Worm (Caenorhabditis elegans) whole organism, L4 larva: ENCODE results near the gene div-1.
A peak's percentile ranks its signal among the peaks of the same experiment; 100 is the strongest.

Source experiments
- D1046.2 ChIP-seq: fragments of 200-800 bp; sonication (Bioruptor generic); IDR thresholded peaks from 2 replicates; pipeline ENCODE4 v1.3.6; 2022; ENCODE audit warnings: missing genetic modification characterization, missing compliant biosample characterization
- F10B5.3 ChIP-seq: sonication (generic microtip); optimal IDR thresholded peaks from 2 replicates; lab custom pipeline; 2016; ENCODE audit warnings: mild to moderate bottlenecking, missing genetic modification characterization, missing compliant biosample characterization
- Y105C5A.15 ChIP-seq: fragments of 200-800 bp; sonication (Bioruptor generic); IDR thresholded peaks from 2 replicates; pipeline ENCODE4 v1.3.6; 2022; ENCODE audit warnings: missing genetic modification characterization, missing compliant biosample characterization
- Y48G9A.11 ChIP-seq: fragments of 200-800 bp; sonication (Bioruptor generic); IDR thresholded peaks from 2 replicates; pipeline ENCODE4 v1.3.6; 2022; ENCODE audit warnings: missing genetic modification reagents, missing genetic modification characterization, missing compliant biosample characterization
- aha-1 ChIP-seq: fragments of 150-350 bp; peaks from one replicate; lab custom pipeline; 2014; ENCODE audit warnings: missing biosample characterization, missing genetic modification characterization
- ama-1 ChIP-seq: fragments of 150-350 bp; optimal IDR thresholded peaks from 2 replicates; lab custom pipeline; 2014; ENCODE audit warnings: inconsistent platforms, mixed read lengths
- arid-1 ChIP-seq: fragments of 200-800 bp; sonication (Bioruptor generic); conservative IDR thresholded peaks from 2 replicates; pipeline ENCODE4 v1.3.6; 2022; ENCODE audit warnings: missing genetic modification reagents, missing genetic modification characterization, missing compliant biosample characterization
- attf-4 ChIP-seq: sonication (generic microtip); optimal IDR thresholded peaks from 3 replicates; lab custom pipeline; 2017; ENCODE audit warnings: missing biosample characterization, missing genetic modification characterization
- ceh-20 ChIP-seq: fragments of 200-800 bp; sonication (Bioruptor generic); IDR thresholded peaks from 2 replicates; pipeline ENCODE4 v1.3.6; 2022; ENCODE audit warnings: missing genetic modification reagents, missing genetic modification characterization, missing compliant biosample characterization
- ceh-82 ChIP-seq: sonication (generic microtip); optimal IDR thresholded peaks from 2 replicates; lab custom pipeline; 2017; ENCODE audit warnings: missing biosample characterization, missing genetic modification characterization
- ces-1 ChIP-seq: fragments of 150-350 bp; sonication (generic microtip); optimal IDR thresholded peaks from 4 replicates; lab custom pipeline; 2014; ENCODE audit warnings: missing biosample characterization, missing genetic modification reagents, missing genetic modification characterization
- daf-16 ChIP-seq, 3 experiments: sonication (generic microtip); optimal IDR thresholded peaks; 2 replicates each; lab custom pipeline; 2016 to 2017; ENCODE audit warnings: missing genetic modification characterization in 3 of 3, missing genetic modification reagents in 3 of 3, mild to moderate bottlenecking in 2 of 3, missing compliant biosample characterization in 2 of 3, missing biosample characterization in 1 of 3, moderate library complexity in 1 of 3
- dpl-1 ChIP-seq: fragments of 150-350 bp; optimal IDR thresholded peaks from 2 replicates; lab custom pipeline; 2014; ENCODE audit warnings: missing biosample characterization, missing genetic modification reagents, missing genetic modification characterization
- egl-43 ChIP-seq: fragments of 200-800 bp; sonication (Bioruptor generic); IDR thresholded peaks from 2 replicates; pipeline ENCODE4 v1.3.6; 2022; ENCODE audit warnings: missing genetic modification reagents, missing genetic modification characterization, missing compliant biosample characterization
- hif-1 ChIP-seq, 2 experiments: sonication (generic microtip); optimal IDR thresholded peaks; 2 replicates each; lab custom pipeline; 2016 to 2017; ENCODE audit warnings: missing compliant biosample characterization in 2 of 2, missing genetic modification characterization in 2 of 2, missing genetic modification reagents in 2 of 2, missing genotype in 2 of 2, mild to moderate bottlenecking in 1 of 2
- hmg-1.1 ChIP-seq: fragments of 200-800 bp; sonication (Bioruptor generic); IDR thresholded peaks from 2 replicates; pipeline ENCODE4 v1.3.6; 2022; ENCODE audit warnings: missing genetic modification reagents, missing genetic modification characterization, missing compliant biosample characterization
- lin-1 ChIP-seq: fragments of 200-800 bp; sonication (Bioruptor generic); IDR thresholded peaks from 2 replicates; pipeline ENCODE4 v1.3.6; 2022; ENCODE audit warnings: missing genetic modification reagents, missing genetic modification characterization, missing compliant biosample characterization
- lin-13 ChIP-seq: fragments of 150-350 bp; optimal IDR thresholded peaks from 2 replicates; lab custom pipeline; 2014; ENCODE audit warnings: missing biosample characterization, missing genetic modification reagents, missing genetic modification characterization
- lin-15B ChIP-seq: fragments of 150-350 bp; sonication (generic microtip); optimal IDR thresholded peaks from 3 replicates; lab custom pipeline; 2014; ENCODE audit warnings: missing biosample characterization, missing genetic modification characterization
- lin-29 ChIP-seq: fragments of 200-800 bp; sonication (Bioruptor generic); IDR thresholded peaks from 2 replicates; pipeline ENCODE4 v1.3.6; 2022; ENCODE audit warnings: missing genetic modification reagents, missing genetic modification characterization, missing compliant biosample characterization
- lin-39 ChIP-seq: fragments of 150-350 bp; optimal IDR thresholded peaks from 2 replicates; lab custom pipeline; 2014; ENCODE audit warnings: missing biosample characterization, missing genetic modification reagents, missing genetic modification characterization
- lsy-2 ChIP-seq, 2 experiments: fragments of 150-350 bp in 1 of 2; sonication (generic microtip) in 1 of 2; optimal IDR thresholded peaks; 2 replicates each; lab custom pipeline; 2014 to 2017; ENCODE audit warnings: missing biosample characterization in 2 of 2, missing genetic modification characterization in 2 of 2
- madf-9 ChIP-seq: fragments of 200-800 bp; sonication (Bioruptor generic); conservative IDR thresholded peaks from 2 replicates; pipeline ENCODE4 v1.3.6; 2022; ENCODE audit warnings: missing genetic modification reagents, missing genetic modification characterization, missing compliant biosample characterization
- mdt-29 ChIP-seq: fragments of 200-800 bp; sonication (Bioruptor generic); IDR thresholded peaks from 2 replicates; pipeline ENCODE4 v1.3.6; 2022; ENCODE audit warnings: missing genetic modification reagents, missing genetic modification characterization, missing compliant biosample characterization
- mes-2 ChIP-seq: sonication (generic microtip); optimal IDR thresholded peaks from 2 replicates; lab custom pipeline; 2016; ENCODE audit warnings: missing genotype, mild to moderate bottlenecking, missing genetic modification characterization, missing compliant biosample characterization; ENCODE audit not compliant: poor library complexity, severe bottlenecking
- mxl-2 ChIP-seq: fragments of 200-800 bp; sonication (Bioruptor generic); conservative IDR thresholded peaks from 2 replicates; pipeline ENCODE4 v1.3.6; 2022; ENCODE audit warnings: missing genetic modification reagents, missing genetic modification characterization, missing compliant biosample characterization
- nhr-10 ChIP-seq: fragments of 150-350 bp; optimal IDR thresholded peaks from 2 replicates; lab custom pipeline; 2014; ENCODE audit warnings: missing biosample characterization, missing genetic modification characterization
- nhr-102 ChIP-seq: sonication (generic microtip); optimal IDR thresholded peaks from 2 replicates; lab custom pipeline; 2016; ENCODE audit warnings: mild to moderate bottlenecking, missing genetic modification characterization, moderate library complexity, missing compliant biosample characterization
- nhr-11 ChIP-seq: fragments of 150-350 bp; optimal IDR thresholded peaks from 2 replicates; lab custom pipeline; 2014; ENCODE audit warnings: missing biosample characterization, missing genetic modification characterization
- nhr-111 ChIP-seq: fragments of 200-800 bp; sonication (Bioruptor generic); optimal IDR thresholded peaks from 2 replicates; lab custom pipeline; 2018; ENCODE audit warnings: mild to moderate bottlenecking, missing genetic modification characterization, missing compliant biosample characterization
- nhr-237 ChIP-seq: sonication (generic microtip); optimal IDR thresholded peaks from 2 replicates; lab custom pipeline; 2017; ENCODE audit warnings: missing biosample characterization, missing genetic modification characterization
- nhr-41 ChIP-seq: fragments of 200-800 bp; sonication (Bioruptor generic); IDR thresholded peaks from 2 replicates; pipeline ENCODE4 v1.3.6; 2022; ENCODE audit warnings: missing genetic modification reagents, missing genetic modification characterization, missing compliant biosample characterization
- nhr-48 ChIP-seq: sonication (generic microtip); optimal IDR thresholded peaks from 2 replicates; lab custom pipeline; 2016; ENCODE audit warnings: mild to moderate bottlenecking, missing genetic modification characterization, missing compliant biosample characterization
- nhr-6 ChIP-seq: fragments of 150-350 bp; optimal IDR thresholded peaks from 2 replicates; lab custom pipeline; 2014; ENCODE audit warnings: missing biosample characterization, missing genetic modification characterization
- nhr-77 ChIP-seq: fragments of 150-350 bp; optimal IDR thresholded peaks from 2 replicates; lab custom pipeline; 2014; ENCODE audit warnings: missing biosample characterization, missing genetic modification characterization
- pqm-1 ChIP-seq: sonication (generic microtip); optimal IDR thresholded peaks from 2 replicates; lab custom pipeline; 2017; ENCODE audit warnings: missing biosample characterization, missing genetic modification characterization
- rbr-2 ChIP-seq: sonication (generic microtip); optimal IDR thresholded peaks from 2 replicates; lab custom pipeline; 2016; ENCODE audit warnings: missing genotype, missing genetic modification characterization, missing compliant biosample characterization
- set-16 ChIP-seq: fragments of 200-800 bp; sonication (Bioruptor generic); IDR thresholded peaks from 2 replicates; pipeline ENCODE4 v1.3.6; 2022; ENCODE audit warnings: missing genetic modification reagents, missing genetic modification characterization, missing compliant biosample characterization
- skn-1 ChIP-seq: fragments of 150-350 bp; optimal IDR thresholded peaks from 2 replicates; lab custom pipeline; 2014; ENCODE audit warnings: missing biosample characterization, missing genetic modification characterization
- snpc-4 ChIP-seq: fragments of 150-350 bp; optimal IDR thresholded peaks from 2 replicates; lab custom pipeline; 2014; ENCODE audit warnings: missing biosample characterization, missing genetic modification characterization
- tag-97 ChIP-seq: fragments of 200-800 bp; sonication (Bioruptor generic); IDR thresholded peaks from 2 replicates; pipeline ENCODE4 v1.3.6; 2022; ENCODE audit warnings: missing genetic modification characterization, missing compliant biosample characterization
- tra-1 ChIP-seq: fragments of 200-800 bp; sonication (Bioruptor generic); IDR thresholded peaks from 2 replicates; pipeline ENCODE4 v1.3.6; 2022; ENCODE audit warnings: missing genetic modification reagents, missing genetic modification characterization, missing compliant biosample characterization
- zfp-2 ChIP-seq: sonication (generic microtip); optimal IDR thresholded peaks from 2 replicates; lab custom pipeline; 2016; ENCODE audit warnings: mild to moderate bottlenecking, missing genetic modification characterization, missing compliant biosample characterization
- zfp-3 ChIP-seq: fragments of 200-800 bp; sonication (Bioruptor generic); conservative IDR thresholded peaks from 2 replicates; pipeline ENCODE4 v1.3.6; 2022; ENCODE audit warnings: missing genetic modification reagents, missing genetic modification characterization, missing compliant biosample characterization
- zip-11 ChIP-seq: fragments of 200-800 bp; sonication (Bioruptor generic); IDR thresholded peaks from 2 replicates; pipeline ENCODE4 v1.3.6; 2022; ENCODE audit warnings: missing genetic modification characterization, missing compliant biosample characterization
- ztf-11 ChIP-seq: fragments of 150-350 bp; optimal IDR thresholded peaks from 2 replicates; lab custom pipeline; 2014; ENCODE audit warnings: missing biosample characterization, missing genetic modification characterization

div-1 gene

DNA sequence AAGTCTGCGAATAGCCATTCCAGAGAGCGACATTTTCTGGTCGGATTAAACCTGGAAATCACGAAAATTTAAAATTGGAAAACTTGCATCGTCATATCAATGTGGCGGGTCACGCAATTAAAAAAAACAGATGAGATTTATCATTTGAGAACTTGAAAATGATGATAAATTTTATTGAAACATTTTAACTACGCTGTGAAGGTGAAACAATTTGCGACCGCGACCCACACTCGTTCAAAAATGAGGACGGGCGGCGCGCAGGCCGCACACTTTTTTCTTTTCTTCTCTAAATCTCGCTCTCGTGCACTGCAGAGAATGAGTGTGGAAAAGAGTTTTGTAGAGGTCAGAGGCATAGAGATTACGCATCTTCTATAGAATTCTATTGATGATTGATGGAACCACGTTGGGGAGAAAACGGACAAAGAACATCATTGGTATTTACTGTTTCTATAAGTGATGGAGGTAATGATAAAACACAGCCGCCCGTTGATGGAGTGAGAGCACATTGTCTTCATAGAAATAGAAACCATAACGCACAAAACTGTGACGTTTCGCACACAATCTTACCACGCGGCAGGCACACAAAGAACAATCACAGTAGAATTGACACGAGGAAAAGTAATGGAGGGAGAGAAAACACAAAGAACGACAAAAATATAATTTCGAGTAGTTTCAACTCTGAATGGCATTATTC is 31.6 kb downstream of the div-1 start, which contains the start of gene cts-1 (continued):
- no peak for TF ChIP-seq ztf-11 (tag; lab: Kevin White, UChicago)
- peak; percentile 84 for TF ChIP-seq nhr-6 (tag; lab: Kevin White, UChicago)
- TF ChIP-seq lin-13 (GFP tag; lab: Kevin White, UChicago): peak; percentile 37
- no peak for TF ChIP-seq lin-1 (GFP tag; lab: Robert Waterston, UW)
- TF ChIP-seq nhr-77: peak; percentile 86

- peak; percentile 94 for TF ChIP-seq aha-1 (tag; lab: Kevin White, UChicago)
- peak in 1 of 2 experiments; percentile 31 for TF ChIP-seq daf-16 (GFP tag; optimal IDR thresholded peaks at IDR 0.05; lab: Kevin White, UChicago)
- no peak for TF ChIP-seq daf-16 (tag; optimal IDR thresholded peaks at IDR 0.05; lab: Kevin White, UChicago)
- TF ChIP-seq rbr-2 (tag; lab: Kevin White, UChicago): no peak
Measured at ce11 chrIII:10215882-10216281, 32.5 kb downstream of the div-1 start.

- TF ChIP-seq ceh-82 (tag; lab: Kevin White, UChicago) (no peak), hmg-1.1 (GFP tag; lab: Robert Waterston, UW) (peak; percentile 43; the same call in 1 of the 2 replicates), nhr-237 (tag; lab: Kevin White, UChicago) (no peak), mes-2 (tag; lab: Kevin White, UChicago) (peak; percentile 49), daf-16 (GFP tag; optimal IDR thresholded peaks at IDR 0.05; lab: Kevin White, UChicago) (peak; percentile 40 to 51), daf-16 (tag; optimal IDR thresholded peaks at IDR 0.05; lab: Kevin White, UChicago) (peak; percentile 69), pqm-1 (tag; lab: Kevin White, UChicago) (no peak), skn-1 (tag; lab: Kevin White, UChicago) (no peak), lin-29 (GFP tag; lab: Robert Waterston, UW) (no peak), egl-43 (GFP tag; lab: Robert Waterston, UW) (peak; percentile 79), Y48G9A.11 (GFP tag; lab: Robert Waterston, UW) (peak; percentile 70), hif-1 (tag; optimal IDR thresholded peaks at IDR 0.05; lab: Kevin White, UChicago) (peak in 1 of 2 experiments; percentile 21), ama-1 (lab: Kevin White, UChicago) (peak; percentile 90), nhr-102 (tag; lab: Kevin White, UChicago) (peak; percentile 79), nhr-48 (tag; lab: Kevin White, UChicago) (peak; percentile 65), F10B5.3 (tag; lab: Kevin White, UChicago) (peak; percentile 33), dpl-1 (GFP tag; lab: Kevin White, UChicago) (no peak), madf-9 (GFP tag; lab: Robert Waterston, UW) (peak; percentile 79), aha-1 (tag; lab: Kevin White, UChicago) (no peak), zfp-3 (GFP tag; lab: Robert Waterston, UW) (peak; percentile 99), mxl-2 (GFP tag; lab: Robert Waterston, UW) (no peak), mdt-29 (GFP tag; lab: Robert Waterston, UW) (peak; percentile 64), tag-97 (no peak), D1046.2 (peak; percentile 81; the same call in 1 of the 2 replicates), lin-15B (tag; lab: Kevin White, UChicago) (no peak), zfp-2 (tag; lab: Kevin White, UChicago) (peak; percentile 5), ceh-20 (GFP tag; lab: Robert Waterston, UW) (peak; percentile 58; the same call in 1 of the 2 replicates), nhr-111 (no peak), nhr-10 (peak; percentile 85), set-16 (GFP tag; lab: Robert Waterston, UW) (peak; percentile 27; the same call in 1 of the 2 replicates), lin-39 (no peak), Y105C5A.15 (GFP tag; lab: Robert Waterston, UW) (peak; percentile 90), nhr-11 (no peak), arid-1 (GFP tag; lab: Robert Waterston, UW) (peak; percentile 70), lsy-2 (tag; optimal IDR thresholded peaks at IDR 0.05; lab: Kevin White, UChicago) (peak; percentile 5 to 74), snpc-4 (tag; lab: Kevin White, UChicago) (no peak), tra-1 (GFP tag; lab: Robert Waterston, UW) (peak; percentile 50), ces-1 (GFP tag; lab: Kevin White, UChicago) (no peak), zip-11 (no peak), nhr-41 (0 out of 2 replicates have a peak, but pooled peaks have one; percentile 19), attf-4 (tag; lab: Kevin White, UChicago) (no peak)
Measured at ce11 chrIII:10214540-10214979, 33.8 kb downstream of the div-1 start.
